Worm (Caenorhabditis elegans) whole organism, early embryonic: ENCODE results near the gene gtbp-1.

Experiments used
- B0310.2 ChIP-seq: sonication (generic microtip); optimal IDR thresholded peaks from 2 replicates; lab custom pipeline; 2016; ENCODE audit warnings: mild to moderate bottlenecking, missing genetic modification characterization, missing compliant biosample characterization
- flt-1 ChIP-seq: fragments of 200-800 bp; sonication (Bioruptor generic); IDR thresholded peaks from 2 replicates; pipeline ENCODE4 v1.3.6; 2022; ENCODE audit warnings: missing genetic modification characterization, missing compliant biosample characterization
- scrt-1 ChIP-seq: fragments of 200-800 bp; sonication (Bioruptor generic); IDR thresholded peaks from 2 replicates; pipeline ENCODE4 v1.3.6; 2022; ENCODE audit warnings: missing genetic modification characterization, missing compliant biosample characterization

- TF ChIP-seq flt-1 (GFP tag; lab: Robert Waterston, UW) (no peak), B0310.2 (no peak), scrt-1 (GFP tag; lab: Robert Waterston, UW) (no peak)
Measured at ce11 chrIV:10126544-10126943, 2.2 kb downstream of the gtbp-1 start, which contains the start of gene ctf-18.
